Worm (Caenorhabditis elegans): Measurements from ENCODE around the gene T25B9.6.

ce11 chrIV:10745332-10745731, 12.6 kb upstream of the T25B9.6 start:
- TF ChIP-seq nhr-48 (tag; optimal IDR thresholded peaks at IDR 0.05) (no peak), lin-39 (tag; optimal IDR thresholded peaks at IDR 0.05) (no peak), mep-1 (tag; optimal IDR thresholded peaks at IDR 0.05) (no peak), nhr-42 (GFP tag; IDR thresholded peaks at IDR 0.05) (no peak), lim-7 (GFP tag; IDR thresholded peaks at IDR 0.05) (no peak)
